Worm (Caenorhabditis elegans): Measurements from ENCODE around the gene mrps-11.

Gene mrps-11

ce11 chrV:12540739-12541138, 46.3 kb upstream of the mrps-11 start, which contains the start of gene F45D3.2:
F45D3.2 (plus strand) TSS chrV:12541039.
- TF ChIP-seq ceh-91 (GFP tag; IDR thresholded peaks at IDR 0.05) (no peak), mcd-1 (GFP tag; IDR thresholded peaks at IDR 0.05) (no peak), mes-4 (tag; optimal IDR thresholded peaks at IDR 0.05) (no peak), hsf-1 (GFP tag; IDR thresholded peaks at IDR 0.05) (no peak), lin-26 (GFP tag; IDR thresholded peaks at IDR 0.05) (no peak)

DNA sequence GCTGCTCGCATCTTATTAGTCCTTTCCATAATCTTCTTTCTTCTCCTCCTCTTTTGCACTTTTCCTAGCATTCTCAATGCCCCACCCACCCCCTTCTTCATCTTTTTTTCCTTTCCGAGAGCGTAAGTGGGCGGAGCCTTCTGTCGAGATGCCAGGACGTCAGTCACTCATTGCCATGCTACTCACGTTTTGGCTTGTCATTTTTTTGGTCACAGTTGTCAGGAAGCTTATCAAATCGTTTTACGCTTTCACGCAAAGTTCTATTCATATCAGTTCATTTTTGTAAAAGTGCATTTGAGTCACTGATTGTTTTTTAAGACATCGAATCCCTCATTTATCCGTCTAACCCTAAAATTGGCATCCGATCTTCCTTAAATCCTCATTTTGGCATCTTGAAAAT, 45.6 kb upstream of the mrps-11 start:
- TF ChIP-seq madf-6 (GFP tag; IDR thresholded peaks at IDR 0.05) = no peak
- TF ChIP-seq chd-7 (tag; optimal IDR thresholded peaks at IDR 0.05) = no peak
- no peak for TF ChIP-seq ccch-3 (GFP tag; optimal IDR thresholded peaks at IDR 0.05)
- no peak for TF ChIP-seq F39B2.1 (GFP tag; IDR thresholded peaks at IDR 0.05)
- TF ChIP-seq Y95B8A.8 (GFP tag; IDR thresholded peaks at IDR 0.05) = no peak
- TF ChIP-seq fkh-3 (tag; optimal IDR thresholded peaks at IDR 0.05) = no peak
- no peak for TF ChIP-seq ekl-4 (GFP tag; IDR thresholded peaks at IDR 0.05)
- TF ChIP-seq hlh-26 (GFP tag; conservative IDR thresholded peaks at IDR 0.05) = no peak
- TF ChIP-seq nhr-80 (tag; optimal IDR thresholded peaks at IDR 0.05) = peak; percentile 23
- no peak for TF ChIP-seq snpc-1.1 (tag; optimal IDR thresholded peaks at IDR 0.05; ENCODE audit: insufficient read depth)
- no peak for TF ChIP-seq F33H1.4 (GFP tag; IDR thresholded peaks at IDR 0.05)
- TF ChIP-seq K12H6.12 (tag; optimal IDR thresholded peaks at IDR 0.05) = no peak
- TF ChIP-seq ZK185.1 (tag; optimal IDR thresholded peaks at IDR 0.05; ENCODE audit: poor library complexity, severe bottlenecking) = peak; percentile 13
- no peak for TF ChIP-seq unc-62 (GFP tag; optimal IDR thresholded peaks at IDR 0.05)
- TF ChIP-seq atf-7 (tag; optimal IDR thresholded peaks at IDR 0.05) = no peak
- no peak for TF ChIP-seq tlf-1 (GFP tag; optimal IDR thresholded peaks at IDR 0.05)
- no peak for TF ChIP-seq snpc-4 (GFP tag; optimal IDR thresholded peaks at IDR 0.05)
- TF ChIP-seq snpc-4 (tag; optimal IDR thresholded peaks at IDR 0.05) = no peak

DNA sequence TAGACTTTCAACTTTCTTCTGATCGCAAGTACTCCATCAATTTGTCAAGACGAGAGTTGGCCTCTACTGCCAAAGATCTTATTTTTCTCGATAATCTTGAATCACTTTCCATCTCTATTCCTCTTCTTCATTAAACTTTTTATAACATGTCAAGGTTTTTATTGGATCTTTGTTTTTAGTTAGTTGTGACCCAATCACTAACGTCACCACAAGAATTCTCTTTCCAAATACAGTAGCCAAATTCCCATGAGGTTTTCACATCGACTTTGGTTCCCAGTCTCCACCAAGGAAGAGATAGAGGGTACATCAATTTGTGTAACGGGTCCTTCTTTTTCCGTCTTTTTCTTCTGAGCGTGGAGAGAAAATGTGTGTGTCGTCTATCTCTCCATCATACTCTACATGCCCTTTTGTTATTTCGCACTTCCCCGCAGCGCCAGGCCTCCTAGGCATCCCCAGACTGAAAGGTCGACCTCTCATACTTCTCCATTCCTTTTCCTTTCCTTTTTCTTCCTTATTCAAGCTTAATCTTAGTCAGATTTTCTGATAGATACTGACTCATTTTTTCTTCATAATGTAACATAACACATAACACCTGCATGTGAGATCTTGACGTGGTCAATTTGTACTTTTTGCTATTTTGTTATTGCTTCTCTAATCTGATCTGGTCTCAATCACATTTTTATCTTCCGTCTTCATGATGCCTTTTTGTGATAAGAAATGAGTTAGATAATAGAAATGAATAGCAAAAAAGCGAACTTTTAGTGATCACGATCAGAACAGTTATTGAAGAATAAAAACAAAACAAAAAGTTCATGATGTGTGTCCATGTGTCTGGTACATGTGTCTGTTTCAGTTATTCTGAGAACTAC, 44.8 kb upstream of the mrps-11 start:
- TF ChIP-seq K12H6.12 (tag; optimal IDR thresholded peaks at IDR 0.05) = no peak
- TF ChIP-seq fkh-3 (tag; optimal IDR thresholded peaks at IDR 0.05) = no peak

- TF ChIP-seq egl-18 (GFP tag; IDR thresholded peaks at IDR 0.05) (no peak), rpc-1 (optimal IDR thresholded peaks at IDR 0.05) (no peak), rpc-1 (tag; optimal IDR thresholded peaks at IDR 0.05) (no peak), pha-4 (tag; optimal IDR thresholded peaks at IDR 0.05) (no peak), C17E4.6 (GFP tag; IDR thresholded peaks at IDR 0.05) (no peak), B0261.1 (tag; optimal IDR thresholded peaks at IDR 0.05) (no peak), gei-17 (GFP tag; optimal IDR thresholded peaks at IDR 0.05) (no peak), nfya-2 (GFP tag; IDR thresholded peaks at IDR 0.05) (no peak), B0035.1 (tag; optimal IDR thresholded peaks at IDR 0.05) (no peak), ceh-100 (GFP tag; IDR thresholded peaks at IDR 0.05) (no peak), Y79H2A.3 (GFP tag; conservative IDR thresholded peaks at IDR 0.05) (no peak)
Measured at ce11 chrV:12537505-12537904, 43.1 kb upstream of the mrps-11 start.
